Fruit fly (Drosophila melanogaster) whole organism, embryonic: Measurements from ENCODE around the gene CG42727.

Experiments
- BEAF-32 ChIP-seq: fragments of 200-800 bp; sonication (Bioruptor generic); optimal IDR thresholded peaks from 3 replicates; lab custom pipeline; 2017; ENCODE audit warnings: missing biosample characterization, missing genetic modification characterization, mild to moderate bottlenecking, moderate library complexity, missing genetic modification reagents
- Blimp-1 ChIP-seq: fragments of 200-800 bp; sonication (Bioruptor generic); optimal IDR thresholded peaks from 3 replicates; lab custom pipeline; 2018; ENCODE audit warnings: missing biosample characterization, missing genetic modification characterization, mild to moderate bottlenecking, moderate library complexity, missing genetic modification reagents
- CG10267 ChIP-seq: fragments of 200-800 bp; sonication (Bioruptor generic); optimal IDR thresholded peaks from 2 replicates; lab custom pipeline; 2018; ENCODE audit warnings: missing biosample characterization, mild to moderate bottlenecking, missing genetic modification characterization, moderate library complexity
- CG11560 ChIP-seq: fragments of 200-800 bp; sonication (Bioruptor generic); IDR thresholded peaks from 3 replicates; pipeline ENCODE4 v1.3.6; 2022; ENCODE audit warnings: missing biosample characterization, missing genetic modification characterization
- CG12071 ChIP-seq: fragments of 200-800 bp; sonication (Bioruptor generic); optimal IDR thresholded peaks from 3 replicates; lab custom pipeline; 2018; ENCODE audit warnings: missing biosample characterization, mild to moderate bottlenecking, missing genetic modification characterization
- CG14965 ChIP-seq: fragments of 200-800 bp; sonication (Bioruptor generic); optimal IDR thresholded peaks from 2 replicates; lab custom pipeline; 2016; ENCODE audit warnings: missing biosample characterization, missing genetic modification characterization, borderline replicate concordance
- CG15073 ChIP-seq: fragments of 200-800 bp; sonication (Bioruptor generic); optimal IDR thresholded peaks from 2 replicates; lab custom pipeline; 2016; ENCODE audit warnings: missing biosample characterization, missing genetic modification characterization
- CG15479 ChIP-seq: fragments of 200-800 bp; sonication (Bioruptor generic); optimal IDR thresholded peaks from 3 replicates; lab custom pipeline; 2019; ENCODE audit warnings: missing biosample characterization, mild to moderate bottlenecking, missing genetic modification characterization, moderate library complexity
- CG1647 ChIP-seq: fragments of 200-800 bp; sonication (Bioruptor generic); optimal IDR thresholded peaks from 3 replicates; lab custom pipeline; 2016; ENCODE audit warnings: missing biosample characterization, missing genetic modification characterization
- CG17186 ChIP-seq: fragments of 200-800 bp; sonication (Bioruptor generic); optimal IDR thresholded peaks from 3 replicates; lab custom pipeline; 2017; ENCODE audit warnings: missing biosample characterization, missing genetic modification reagents, missing genetic modification characterization
- CG17359 ChIP-seq: fragments of 200-800 bp; sonication (Bioruptor generic); optimal IDR thresholded peaks from 3 replicates; lab custom pipeline; 2018; ENCODE audit warnings: missing biosample characterization, mild to moderate bottlenecking, missing genetic modification characterization, moderate library complexity
- CG17361 ChIP-seq: fragments of 200-800 bp; sonication (Bioruptor generic); IDR thresholded peaks from 3 replicates; pipeline ENCODE4 v1.3.6; 2022; ENCODE audit warnings: missing biosample characterization, missing genetic modification characterization
- CG3163 ChIP-seq: fragments of 200-800 bp; sonication (Bioruptor generic); optimal IDR thresholded peaks from 3 replicates; lab custom pipeline; 2016; ENCODE audit warnings: missing biosample characterization, missing genetic modification characterization
- CG32772 ChIP-seq: fragments of 200-800 bp; sonication (Bioruptor generic); IDR thresholded peaks from 2 replicates; pipeline ENCODE4 v1.3.6; 2022; ENCODE audit warnings: missing biosample characterization, missing genetic modification characterization
- CG34224 ChIP-seq: fragments of 200-800 bp; sonication (Bioruptor generic); IDR thresholded peaks from 3 replicates; pipeline ENCODE4 v1.3.6; 2022; ENCODE audit warnings: missing biosample characterization, missing genetic modification characterization; ENCODE audit not compliant: partially characterized antibody
- CG34376 ChIP-seq: fragments of 200-800 bp; sonication (Bioruptor generic); optimal IDR thresholded peaks from 2 replicates; lab custom pipeline; 2018; ENCODE audit warnings: missing biosample characterization, mild to moderate bottlenecking, missing genetic modification characterization
- CG4424 ChIP-seq: fragments of 200-800 bp; sonication (Bioruptor generic); optimal IDR thresholded peaks from 3 replicates; lab custom pipeline; 2016; ENCODE audit warnings: missing biosample characterization, missing genetic modification characterization
- CG8290 ChIP-seq, 3 experiments: fragments of 200-800 bp; sonication (Bioruptor generic); optimal IDR thresholded peaks; 2 replicates each; lab custom pipeline; 2016 to 2019; ENCODE audit warnings: missing biosample characterization in 3 of 3, missing genetic modification characterization in 3 of 3, mild to moderate bottlenecking in 2 of 3, moderate library complexity in 1 of 3
- CTCF ChIP-seq: fragments of 200-800 bp; sonication (Bioruptor generic); optimal IDR thresholded peaks from 2 replicates; lab custom pipeline; 2017; ENCODE audit warnings: missing biosample characterization, mild to moderate bottlenecking, missing genetic modification characterization, moderate library complexity
- Dip3 ChIP-seq: fragments of 200-800 bp; sonication (Bioruptor generic); optimal IDR thresholded peaks from 3 replicates; lab custom pipeline; 2016; ENCODE audit warnings: missing biosample characterization, missing genetic modification characterization
- Drgx ChIP-seq: fragments of 200-800 bp; sonication (Bioruptor generic); IDR thresholded peaks from 2 replicates; pipeline ENCODE4 v1.3.6; 2022; ENCODE audit warnings: missing biosample characterization, missing genetic modification characterization
- E2f2 ChIP-seq: fragments of 200-800 bp; sonication (Bioruptor generic); IDR thresholded peaks from 2 replicates; pipeline ENCODE4 v1.3.6; 2022; ENCODE audit warnings: missing biosample characterization, missing genetic modification characterization
- Ets65A ChIP-seq: fragments of 200-800 bp; sonication (Bioruptor generic); peaks from one replicate; lab custom pipeline; 2016; ENCODE audit warnings: missing biosample characterization, missing genetic modification characterization
- Fer1 ChIP-seq: fragments of 200-800 bp; sonication (Bioruptor generic); optimal IDR thresholded peaks from 2 replicates; lab custom pipeline; 2017; ENCODE audit warnings: missing biosample characterization, mild to moderate bottlenecking, missing genetic modification characterization
- Hr51 ChIP-seq, 2 experiments: fragments of 200-800 bp; sonication (Bioruptor generic); optimal IDR thresholded peaks; 2 replicates in 1 of 2; 3 replicates in 1 of 2; lab custom pipeline; 2016 to 2018; ENCODE audit warnings: missing biosample characterization in 2 of 2, missing genetic modification characterization in 2 of 2, mild to moderate bottlenecking in 1 of 2, moderate library complexity in 1 of 2
- Kr ChIP-seq: fragments of 200-800 bp; sonication (Bioruptor generic); optimal IDR thresholded peaks from 2 replicates; lab custom pipeline; 2017; ENCODE audit warnings: missing biosample characterization, mild to moderate bottlenecking, missing genetic modification characterization
- NC2β ChIP-seq: fragments of 200-800 bp; sonication (Bioruptor generic); optimal IDR thresholded peaks from 2 replicates; lab custom pipeline; 2016; ENCODE audit warnings: missing biosample characterization, missing genetic modification characterization
- Neu2 ChIP-seq: fragments of 200-800 bp; sonication (Bioruptor generic); optimal IDR thresholded peaks from 3 replicates; lab custom pipeline; 2016; ENCODE audit warnings: missing biosample characterization, missing genetic modification characterization, borderline replicate concordance
- Nf-YC ChIP-seq: fragments of 200-800 bp; optimal IDR thresholded peaks from 3 replicates; lab custom pipeline; 2019; ENCODE audit warnings: missing biosample characterization, mild to moderate bottlenecking, missing genetic modification characterization, moderate library complexity
- PHDP ChIP-seq: fragments of 200-800 bp; sonication (Bioruptor generic); optimal IDR thresholded peaks from 3 replicates; lab custom pipeline; 2018; ENCODE audit warnings: missing biosample characterization, mild to moderate bottlenecking, missing genetic modification characterization, moderate library complexity
- Sox100B ChIP-seq: fragments of 200-800 bp; sonication (Bioruptor generic); optimal IDR thresholded peaks from 3 replicates; lab custom pipeline; 2018; ENCODE audit warnings: missing biosample characterization, mild to moderate bottlenecking, missing genetic modification characterization
- TFAM ChIP-seq: fragments of 200-800 bp; sonication (Bioruptor generic); optimal IDR thresholded peaks from 2 replicates; lab custom pipeline; 2017; ENCODE audit warnings: missing biosample characterization, missing genetic modification characterization, inconsistent platforms
- bcd ChIP-seq: fragments of 200-800 bp; sonication (Bioruptor generic); optimal IDR thresholded peaks from 2 replicates; lab custom pipeline; 2017; ENCODE audit warnings: missing biosample characterization, mild to moderate bottlenecking, missing genetic modification characterization
- cato ChIP-seq: fragments of 200-800 bp; sonication (Bioruptor generic); optimal IDR thresholded peaks from 2 replicates; lab custom pipeline; 2016; ENCODE audit warnings: missing biosample characterization, missing genetic modification characterization, borderline replicate concordance
- chn ChIP-seq: fragments of 200-800 bp; sonication (Bioruptor generic); optimal IDR thresholded peaks from 2 replicates; lab custom pipeline; 2016; ENCODE audit warnings: missing biosample characterization, missing genetic modification characterization
- ci ChIP-seq: fragments of 200-800 bp; sonication (Bioruptor generic); IDR thresholded peaks from 3 replicates; pipeline ENCODE4 v1.3.6; 2022; ENCODE audit warnings: missing biosample characterization, missing genetic modification characterization
- gcm2 ChIP-seq: fragments of 200-800 bp; sonication (Bioruptor generic); optimal IDR thresholded peaks from 2 replicates; lab custom pipeline; 2016; ENCODE audit warnings: missing biosample characterization, missing genetic modification characterization
- gsb-n ChIP-seq: fragments of 200-800 bp; sonication (Bioruptor generic); optimal IDR thresholded peaks from 3 replicates; lab custom pipeline; 2018; ENCODE audit warnings: missing biosample characterization, mild to moderate bottlenecking, missing genetic modification characterization
- hb ChIP-seq: fragments of 200-800 bp; sonication (Bioruptor generic); IDR thresholded peaks from 3 replicates; pipeline ENCODE4 v1.3.6; 2022; ENCODE audit warnings: missing biosample characterization, missing genetic modification characterization; ENCODE audit not compliant: partially characterized antibody
- hbn ChIP-seq: fragments of 200-800 bp; sonication (Bioruptor generic); IDR thresholded peaks from 2 replicates; pipeline ENCODE4 v1.3.6; 2022; ENCODE audit warnings: missing biosample characterization, missing genetic modification characterization; ENCODE audit not compliant: partially characterized antibody
- lab ChIP-seq: fragments of 200-800 bp; sonication (Bioruptor generic); optimal IDR thresholded peaks from 3 replicates; lab custom pipeline; 2017; ENCODE audit warnings: missing biosample characterization, missing genetic modification characterization, mild to moderate bottlenecking, moderate library complexity, missing genetic modification reagents
- pan ChIP-seq, 4 experiments: fragments of >200 bp in 3 of 4; fragments of 200-800 bp in 1 of 4; sonication (Bioruptor generic) in 1 of 4; optimal IDR thresholded peaks in 3 of 4; IDR thresholded peaks in 1 of 4; 2 replicates each; pipeline versions ENCODE4 v1.3.6 to Lab custom; 2017 to 2022; ENCODE audit warnings: missing biosample characterization in 2 of 4, missing genetic modification characterization in 2 of 4, mixed read lengths in 1 of 4
- pnt ChIP-seq: fragments of 200-800 bp; sonication (Bioruptor generic); optimal IDR thresholded peaks from 3 replicates; lab custom pipeline; 2016; ENCODE audit warnings: missing biosample characterization, missing genetic modification characterization
- repo ChIP-seq: fragments of 200-800 bp; sonication (Bioruptor generic); optimal IDR thresholded peaks from 2 replicates; lab custom pipeline; 2016; ENCODE audit warnings: missing biosample characterization, missing genetic modification characterization
- slou ChIP-seq: fragments of 200-800 bp; sonication (Bioruptor generic); optimal IDR thresholded peaks from 3 replicates; lab custom pipeline; 2016; ENCODE audit warnings: missing biosample characterization, missing genetic modification characterization
- tna ChIP-seq: fragments of 200-800 bp; sonication (Bioruptor generic); IDR thresholded peaks from 2 replicates; pipeline ENCODE4 v1.3.6; 2022; ENCODE audit warnings: missing biosample characterization, missing genetic modification characterization; ENCODE audit not compliant: partially characterized antibody
- trem ChIP-seq: fragments of 200-800 bp; optimal IDR thresholded peaks from 3 replicates; lab custom pipeline; 2019; ENCODE audit warnings: missing biosample characterization, mild to moderate bottlenecking, missing genetic modification characterization, moderate library complexity
- tup ChIP-seq: fragments of 200-800 bp; sonication (Bioruptor generic); optimal IDR thresholded peaks from 2 replicates; lab custom pipeline; 2016; ENCODE audit warnings: missing biosample characterization, mild to moderate bottlenecking, missing genetic modification characterization, moderate library complexity
- twi ChIP-seq: fragments of 200-800 bp; optimal IDR thresholded peaks from 2 replicates; lab custom pipeline; 2019; ENCODE audit warnings: missing biosample characterization, mild to moderate bottlenecking, missing genetic modification characterization, moderate library complexity

The CG42727 gene

DNA sequence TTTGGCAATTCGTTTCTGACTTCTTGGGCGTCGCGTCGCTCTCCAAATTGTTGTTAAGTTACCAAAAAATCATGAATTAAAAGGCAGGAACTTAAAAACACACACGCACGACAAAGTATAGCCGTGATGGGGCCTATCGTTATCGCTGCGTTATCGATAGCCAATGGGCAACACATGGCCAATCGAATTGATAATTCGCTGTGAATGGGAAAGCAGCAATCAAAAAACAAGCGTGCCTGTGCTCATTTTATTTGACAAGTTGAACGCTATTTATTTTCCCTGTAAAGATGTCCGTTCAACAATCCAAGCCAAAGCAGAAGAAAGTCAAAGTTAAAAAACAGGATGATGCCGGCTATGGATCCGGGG lies 1.8 kb upstream of the CG42727 start, which contains the start of the genes Surf4 and CG31301 (continued):
- TF ChIP-seq CG10267 (tag; lab: Kevin White, UChicago) = peak; percentile 12
- TF ChIP-seq Dip3 = no peak
- no peak for TF ChIP-seq Neu2 (GFP tag; lab: Kevin White, UChicago)
- TF ChIP-seq CG4424 = no peak
- no peak for TF ChIP-seq CG1647 (GFP tag; lab: Kevin White, UChicago)
- no peak for TF ChIP-seq Hr51 (GFP tag; optimal IDR thresholded peaks at IDR 0.05; lab: Kevin White, UChicago)
- TF ChIP-seq CTCF = no peak
- no peak for TF ChIP-seq CG14965 (GFP tag; lab: Kevin White, UChicago)
- TF ChIP-seq NC2β (GFP tag; lab: Kevin White, UChicago) = no peak
- peak; percentile 64 for TF ChIP-seq CG34224 (GFP tag; lab: Robert Waterston, UW)
- no peak for TF ChIP-seq CG17361
- TF ChIP-seq trem (tag; lab: Kevin White, UChicago) = peak; percentile 29
- TF ChIP-seq BEAF-32 (GFP tag; lab: Kevin White, UChicago) = peak; percentile 67
- no peak for TF ChIP-seq tup (GFP tag; lab: Kevin White, UChicago)
- TF ChIP-seq gcm2 (GFP tag; lab: Kevin White, UChicago) = no peak
- peak; percentile 32 for TF ChIP-seq CG34376 (GFP tag; lab: Kevin White, UChicago)
- no peak for TF ChIP-seq Sox100B (GFP tag; lab: Kevin White, UChicago)
- no peak for TF ChIP-seq bcd (GFP tag; lab: Kevin White, UChicago)
- TF ChIP-seq E2f2 = 0 out of 2 replicates have a peak, but pooled peaks have one; percentile 33
- TF ChIP-seq CG12071 (GFP tag; lab: Kevin White, UChicago) = no peak
- peak; percentile 17 for TF ChIP-seq CG17186
- no peak for TF ChIP-seq gsb-n (tag; lab: Kevin White, UChicago)
- no peak for TF ChIP-seq Ets65A (GFP tag; lab: Kevin White, UChicago)
- no peak for TF ChIP-seq Fer1
- no peak for TF ChIP-seq CG3163 (GFP tag; lab: Kevin White, UChicago)
- TF ChIP-seq CG32772 (GFP tag; lab: Robert Waterston, UW) = no peak
- TF ChIP-seq CG11560 (tag; lab: Robert Waterston, UW) = no peak
- peak; percentile 6 for TF ChIP-seq CG17359 (tag; lab: Kevin White, UChicago)
- TF ChIP-seq CG15479 = no peak
- no peak for TF ChIP-seq CG8290 (GFP tag; optimal IDR thresholded peaks at IDR 0.05; lab: Kevin White, UChicago)
- peak in 1 of 2 experiments; percentile 56 for TF ChIP-seq CG8290 (tag; optimal IDR thresholded peaks at IDR 0.05; lab: Kevin White, UChicago)
- no peak for TF ChIP-seq ci (GFP tag; lab: Robert Waterston, UW)
- no peak for TF ChIP-seq Blimp-1
- TF ChIP-seq cato = no peak
- TF ChIP-seq CG15073 (GFP tag; lab: Kevin White, UChicago) = no peak
- TF ChIP-seq lab (GFP tag; lab: Kevin White, UChicago) = no peak
- TF ChIP-seq pan (optimal IDR thresholded peaks at IDR 0.05; lab: Kevin White, UChicago) = no peak
- TF ChIP-seq pan (GFP tag; optimal IDR thresholded peaks at IDR 0.05 in 1 of 2, IDR thresholded peaks at IDR 0.05 in 1 of 2) = no peak
- TF ChIP-seq tna (GFP tag; lab: Robert Waterston, UW) = peak; percentile 85
- peak; percentile 7 for TF ChIP-seq PHDP
- no peak for TF ChIP-seq chn
- TF ChIP-seq hbn (GFP tag; lab: Robert Waterston, UW) = no peak; the same call in 1 of the 2 replicates
- no peak for TF ChIP-seq pnt
- no peak for TF ChIP-seq Drgx (GFP tag; lab: Robert Waterston, UW)
- no peak for TF ChIP-seq repo (GFP tag; lab: Kevin White, UChicago)
- peak; percentile 26 for TF ChIP-seq twi
- TF ChIP-seq hb = peak; percentile 73
- no peak for TF ChIP-seq TFAM
- TF ChIP-seq slou (GFP tag; lab: Kevin White, UChicago) = no peak
- TF ChIP-seq Nf-YC = peak; percentile 8
- TF ChIP-seq Kr = no peak
- TF ChIP-seq, all 482 proteins: peak for 76
